Worm (Caenorhabditis elegans): Measurements from ENCODE around the gene F42E8.1.

- TF ChIP-seq lin-13 (GFP tag; optimal IDR thresholded peaks at IDR 0.05) (no peak), nhr-129 (tag; optimal IDR thresholded peaks at IDR 0.05) (no peak), lsy-2 (tag; optimal IDR thresholded peaks at IDR 0.05) (no peak), nhr-77 (tag; optimal IDR thresholded peaks at IDR 0.05) (no peak), C34F6.9 (tag; optimal IDR thresholded peaks at IDR 0.05) (no peak), unc-62 (GFP tag; optimal IDR thresholded peaks at IDR 0.05) (no peak)
These were observed 8.3 kb downstream of the F42E8.1 start for ce11 chrV:13070278-13070677.
